Worm (Caenorhabditis elegans) whole organism, L3 larva: ENCODE results near the gene trx-5.
A peak's percentile ranks its signal among the peaks of the same experiment; 100 is the strongest.

ENCODE experiments used
- R02D3.7 ChIP-seq: fragments of 150-350 bp; optimal IDR thresholded peaks from 2 replicates; lab custom pipeline; 2014; ENCODE audit warnings: missing biosample characterization, missing genetic modification characterization
- ZK546.5 ChIP-seq: sonication (generic microtip); optimal IDR thresholded peaks from 2 replicates; lab custom pipeline; 2017; ENCODE audit warnings: missing biosample characterization, missing genetic modification characterization
- aly-2 ChIP-seq: fragments of 150-350 bp; optimal IDR thresholded peaks from 2 replicates; lab custom pipeline; 2014; ENCODE audit warnings: missing biosample characterization, missing genetic modification characterization
- ceh-28 ChIP-seq: fragments of 150-350 bp; optimal IDR thresholded peaks from 2 replicates; lab custom pipeline; 2014; ENCODE audit warnings: missing biosample characterization, missing genetic modification reagents, missing genetic modification characterization
- ceh-82 ChIP-seq: fragments of 150-350 bp; optimal IDR thresholded peaks from 2 replicates; lab custom pipeline; 2014; ENCODE audit warnings: missing biosample characterization, missing genetic modification characterization
- ceh-9 ChIP-seq: sonication (generic microtip); optimal IDR thresholded peaks from 2 replicates; lab custom pipeline; 2018; ENCODE audit warnings: missing biosample characterization, missing genetic modification characterization
- egl-27 ChIP-seq: sonication (generic microtip); optimal IDR thresholded peaks from 4 replicates; lab custom pipeline; 2017; ENCODE audit warnings: missing biosample characterization, missing genetic modification reagents, missing genetic modification characterization
- egl-5 ChIP-seq: fragments of 150-350 bp; optimal IDR thresholded peaks from 2 replicates; lab custom pipeline; 2017; ENCODE audit warnings: missing biosample characterization, missing genetic modification reagents, missing genetic modification characterization, inconsistent platforms
- elt-1 ChIP-seq: fragments of 150-350 bp; optimal IDR thresholded peaks from 2 replicates; lab custom pipeline; 2014; ENCODE audit warnings: missing biosample characterization, missing genetic modification characterization
- elt-2 ChIP-seq: sonication (generic microtip); optimal IDR thresholded peaks from 2 replicates; lab custom pipeline; 2016; ENCODE audit warnings: missing genetic modification reagents, mild to moderate bottlenecking, missing genetic modification characterization, missing compliant biosample characterization
- fos-1 ChIP-seq: fragments of 150-350 bp; optimal IDR thresholded peaks from 2 replicates; lab custom pipeline; 2014; ENCODE audit warnings: missing biosample characterization, missing genetic modification characterization
- hmg-11 ChIP-seq: sonication (generic microtip); optimal IDR thresholded peaks from 2 replicates; lab custom pipeline; 2016; ENCODE audit warnings: missing genetic modification characterization, missing compliant biosample characterization
- lin-15B ChIP-seq: fragments of 150-350 bp; optimal IDR thresholded peaks from 2 replicates; lab custom pipeline; 2014; ENCODE audit warnings: missing biosample characterization, missing genetic modification characterization
- lin-39 ChIP-seq: fragments of 150-350 bp; optimal IDR thresholded peaks from 2 replicates; lab custom pipeline; 2018; ENCODE audit warnings: missing biosample characterization, missing genetic modification reagents, missing genetic modification characterization
- lsy-12 ChIP-seq: sonication (generic microtip); optimal IDR thresholded peaks from 2 replicates; lab custom pipeline; 2016; ENCODE audit warnings: mild to moderate bottlenecking, missing genetic modification characterization, missing compliant biosample characterization
- mdl-1 ChIP-seq: fragments of 150-350 bp; optimal IDR thresholded peaks from 2 replicates; lab custom pipeline; 2014; ENCODE audit warnings: missing biosample characterization, missing genetic modification characterization
- mml-1 ChIP-seq: fragments of 150-350 bp; sonication (generic microtip); optimal IDR thresholded peaks from 3 replicates; lab custom pipeline; 2014; ENCODE audit warnings: missing biosample characterization, missing genetic modification characterization
- nfya-1 ChIP-seq: sonication (generic microtip); optimal IDR thresholded peaks from 2 replicates; lab custom pipeline; 2017; ENCODE audit warnings: missing genetic modification characterization, mild to moderate bottlenecking, missing compliant biosample characterization, antibody characterized with exemption, moderate library complexity; ENCODE audit not compliant: insufficient read depth
- nhr-11 ChIP-seq: fragments of 150-350 bp; optimal IDR thresholded peaks from 2 replicates; lab custom pipeline; 2014; ENCODE audit warnings: missing biosample characterization, missing genetic modification characterization
- nhr-12 ChIP-seq: fragments of 150-350 bp; optimal IDR thresholded peaks from 2 replicates; lab custom pipeline; 2014; ENCODE audit warnings: missing biosample characterization, missing genetic modification characterization
- nhr-23 ChIP-seq: fragments of 150-350 bp; optimal IDR thresholded peaks from 2 replicates; lab custom pipeline; 2014; ENCODE audit warnings: missing biosample characterization, missing genetic modification reagents, missing genetic modification characterization
- nhr-237 ChIP-seq: fragments of 150-350 bp; optimal IDR thresholded peaks from 2 replicates; lab custom pipeline; 2014; ENCODE audit warnings: missing biosample characterization, missing genetic modification characterization
- nhr-43 ChIP-seq: sonication (generic microtip); optimal IDR thresholded peaks from 2 replicates; lab custom pipeline; 2016; ENCODE audit warnings: mild to moderate bottlenecking, missing genetic modification characterization, missing compliant biosample characterization; ENCODE audit not compliant: poor library complexity, severe bottlenecking
- nhr-67 ChIP-seq: fragments of 150-350 bp; optimal IDR thresholded peaks from 2 replicates; lab custom pipeline; 2014; ENCODE audit warnings: missing biosample characterization, missing genetic modification characterization
- pha-4 ChIP-seq: fragments of 150-350 bp; optimal IDR thresholded peaks from 2 replicates; lab custom pipeline; 2014; ENCODE audit warnings: missing biosample characterization, missing genetic modification reagents, missing genetic modification characterization
- pqm-1 ChIP-seq: fragments of 150-350 bp; optimal IDR thresholded peaks from 2 replicates; lab custom pipeline; 2017; ENCODE audit warnings: missing biosample characterization, missing genetic modification characterization, inconsistent platforms
- sea-2 ChIP-seq: fragments of 150-350 bp; sonication (generic microtip); optimal IDR thresholded peaks from 4 replicates; lab custom pipeline; 2014; ENCODE audit warnings: missing biosample characterization, missing genetic modification reagents, missing genetic modification characterization
- skn-1 ChIP-seq: fragments of 150-350 bp; optimal IDR thresholded peaks from 2 replicates; lab custom pipeline; 2014; ENCODE audit warnings: missing biosample characterization, missing genetic modification characterization
- snpc-4 ChIP-seq: fragments of 150-350 bp; optimal IDR thresholded peaks from 2 replicates; lab custom pipeline; 2014; ENCODE audit warnings: missing biosample characterization, missing genetic modification characterization
- tbx-2 ChIP-seq: sonication (generic microtip); optimal IDR thresholded peaks from 2 replicates; lab custom pipeline; 2016; ENCODE audit warnings: mild to moderate bottlenecking, missing genetic modification characterization, missing compliant biosample characterization
- unc-39 ChIP-seq: sonication (generic microtip); optimal IDR thresholded peaks from 4 replicates; lab custom pipeline; 2017; ENCODE audit warnings: missing biosample characterization, missing genetic modification characterization
- unc-62 ChIP-seq: fragments of 150-350 bp; sonication (generic microtip); optimal IDR thresholded peaks from 4 replicates; lab custom pipeline; 2014; ENCODE audit warnings: missing biosample characterization, missing genetic modification reagents, missing genetic modification characterization
- zag-1 ChIP-seq: fragments of 150-350 bp; optimal IDR thresholded peaks from 2 replicates; lab custom pipeline; 2014; ENCODE audit warnings: missing biosample characterization, missing genetic modification characterization
- ztf-4 ChIP-seq: fragments of 150-350 bp; optimal IDR thresholded peaks from 2 replicates; lab custom pipeline; 2014; ENCODE audit warnings: missing biosample characterization, missing genetic modification characterization

The trx-5 gene

ce11 chrV:1534315-1534714 lies at the start of gene trx-5:
Gene trx-5, minus strand, starts transcription at chrV:1534415.
- TF ChIP-seq pha-4 (no peak), lin-15B (tag; lab: Kevin White, UChicago) (no peak), ZK546.5 (no peak), nhr-67 (tag; lab: Kevin White, UChicago) (no peak), nhr-237 (tag; lab: Kevin White, UChicago) (no peak), mdl-1 (tag; lab: Kevin White, UChicago) (no peak), lin-39 (tag; lab: Kevin White, UChicago) (no peak), sea-2 (GFP tag; lab: Kevin White, UChicago) (no peak), snpc-4 (no peak), nfya-1 (tag; lab: Kevin White, UChicago) (no peak), zag-1 (tag; lab: Kevin White, UChicago) (no peak), unc-39 (tag; lab: Kevin White, UChicago) (no peak), fos-1 (tag; lab: Kevin White, UChicago) (no peak)

- TF ChIP-seq tbx-2 (tag; lab: Kevin White, UChicago) (no peak), fos-1 (tag; lab: Kevin White, UChicago) (no peak), nhr-23 (tag; lab: Kevin White, UChicago) (no peak), ZK546.5 (no peak), nhr-11 (tag; lab: Kevin White, UChicago) (no peak), zag-1 (tag; lab: Kevin White, UChicago) (no peak), egl-27 (tag; lab: Kevin White, UChicago) (no peak), unc-62 (GFP tag; lab: Kevin White, UChicago) (no peak)
Observed at ce11 chrV:1583242-1583641, 49.0 kb upstream of the trx-5 start.

- TF ChIP-seq snpc-4 (no peak), elt-1 (peak; percentile 4)
Observed at ce11 chrV:1579790-1580189, 45.6 kb upstream of the trx-5 start.

- TF ChIP-seq hmg-11 (tag; lab: Kevin White, UChicago): no peak
- no peak for TF ChIP-seq pqm-1
- TF ChIP-seq, all 47 proteins: peak for 0
Observed at ce11 chrV:1578572-1579230, 44.5 kb upstream of the trx-5 start.

DNA sequence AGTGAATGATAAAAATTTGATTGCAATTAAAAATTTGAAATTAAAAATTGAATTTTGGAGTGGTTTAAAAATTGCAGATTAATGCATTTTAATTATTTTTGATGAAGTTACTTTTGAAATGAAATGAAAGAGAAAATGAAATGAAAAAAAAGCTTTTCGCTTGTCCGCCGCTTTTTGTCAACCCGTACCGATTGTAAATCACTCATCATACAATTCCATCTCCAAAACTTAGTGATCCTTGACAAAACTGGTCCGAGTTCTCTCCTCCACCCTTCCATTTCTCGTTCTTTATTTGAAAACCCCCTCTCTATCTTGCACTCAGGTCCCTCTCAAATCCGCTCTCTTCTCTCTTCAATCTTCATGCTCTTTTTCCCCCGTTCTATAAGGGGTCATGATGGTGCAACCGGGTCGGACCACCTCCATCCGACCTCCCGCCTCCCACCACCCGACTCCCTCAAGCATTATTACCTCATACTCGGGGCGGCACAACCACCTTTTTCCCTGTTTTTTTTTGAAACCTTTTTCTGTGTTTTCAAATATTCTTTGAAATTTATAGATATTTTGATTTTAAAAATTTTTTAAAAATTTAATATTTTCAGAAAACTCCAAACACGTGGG lies 43.0 kb upstream of the trx-5 start:
- no peak for TF ChIP-seq nhr-12 (tag; lab: Kevin White, UChicago)
- TF ChIP-seq skn-1 (tag; lab: Kevin White, UChicago): no peak
- TF ChIP-seq ztf-4 (tag; lab: Kevin White, UChicago): no peak
- no peak for TF ChIP-seq ceh-9
- no peak for TF ChIP-seq lin-39 (tag; lab: Kevin White, UChicago)
- no peak for TF ChIP-seq egl-27 (tag; lab: Kevin White, UChicago)
- no peak for TF ChIP-seq aly-2 (tag; lab: Kevin White, UChicago)
- TF ChIP-seq egl-5: no peak

- TF ChIP-seq nhr-43 (tag; lab: Kevin White, UChicago): no peak
- no peak for TF ChIP-seq ceh-82 (tag; lab: Kevin White, UChicago)
- TF ChIP-seq hmg-11 (tag; lab: Kevin White, UChicago): no peak
- no peak for TF ChIP-seq sea-2 (GFP tag; lab: Kevin White, UChicago)
- no peak for TF ChIP-seq mml-1 (tag; lab: Kevin White, UChicago)
- no peak for TF ChIP-seq nhr-237 (tag; lab: Kevin White, UChicago)
- no peak for TF ChIP-seq nhr-67 (tag; lab: Kevin White, UChicago)
- TF ChIP-seq unc-39 (tag; lab: Kevin White, UChicago): no peak
- no peak for TF ChIP-seq lsy-12 (tag; lab: Kevin White, UChicago)
- no peak for TF ChIP-seq R02D3.7
- no peak for TF ChIP-seq tbx-2 (tag; lab: Kevin White, UChicago)
- TF ChIP-seq elt-2 (tag; lab: Kevin White, UChicago): no peak
- TF ChIP-seq ceh-28 (tag; lab: Kevin White, UChicago): no peak
Observed at ce11 chrV:1575493-1576084, 41.4 kb upstream of the trx-5 start.
